Worm (Caenorhabditis elegans) whole organism, L1 larva: ENCODE results near the gene add-1.

Experiments
- C16A3.4 ChIP-seq: fragments of 150-350 bp; optimal IDR thresholded peaks from 2 replicates; lab custom pipeline; 2014; ENCODE audit warnings: missing biosample characterization, missing genetic modification characterization
- F16B12.6 ChIP-seq: fragments of 150-350 bp; optimal IDR thresholded peaks from 2 replicates; lab custom pipeline; 2014; ENCODE audit warnings: missing biosample characterization, missing genetic modification characterization
- aha-1 ChIP-seq: fragments of 150-350 bp; optimal IDR thresholded peaks from 2 replicates; lab custom pipeline; 2014; ENCODE audit warnings: missing biosample characterization, missing genetic modification characterization
- ama-1 ChIP-seq: fragments of 150-350 bp; optimal IDR thresholded peaks from 2 replicates; lab custom pipeline; 2014
- blmp-1 ChIP-seq: fragments of 150-350 bp; optimal IDR thresholded peaks from 2 replicates; lab custom pipeline; 2014; ENCODE audit warnings: missing biosample characterization, missing genetic modification characterization
- ceh-8 ChIP-seq: fragments of 200-800 bp; sonication (Bioruptor generic); optimal IDR thresholded peaks from 2 replicates; lab custom pipeline; 2018; ENCODE audit warnings: mild to moderate bottlenecking, missing genetic modification characterization, moderate library complexity, missing compliant biosample characterization
- dpl-1 ChIP-seq, 3 experiments: fragments of 150-350 bp in 2 of 3; sonication (generic microtip) in 1 of 3; optimal IDR thresholded peaks; 2 replicates each; lab custom pipeline; 2014 to 2017; ENCODE audit warnings: missing biosample characterization in 3 of 3, missing genetic modification characterization in 3 of 3, missing genetic modification reagents in 3 of 3
- efl-1 ChIP-seq, 4 experiments: fragments of 150-350 bp; optimal IDR thresholded peaks in 3 of 4; peaks in 1 of 4; 1 replicate in 1 of 4; 2 replicates in 3 of 4; lab custom pipeline; 2014; ENCODE audit warnings: missing biosample characterization in 2 of 4, missing genetic modification characterization in 2 of 4, missing genetic modification reagents in 2 of 4
- egl-27 ChIP-seq, 2 experiments: fragments of 150-350 bp in 1 of 2; sonication (generic microtip); optimal IDR thresholded peaks; 3 replicates each; lab custom pipeline; 2017 to 2018; ENCODE audit warnings: missing biosample characterization in 2 of 2, missing genetic modification characterization in 2 of 2, missing genetic modification reagents in 2 of 2
- elt-2 ChIP-seq: sonication (generic microtip); optimal IDR thresholded peaks from 2 replicates; lab custom pipeline; 2016; ENCODE audit warnings: missing genetic modification characterization, mild to moderate bottlenecking, inconsistent platforms, missing compliant biosample characterization, missing genetic modification reagents
- ets-5 ChIP-seq: fragments of 200-800 bp; sonication (Bioruptor generic); IDR thresholded peaks from 2 replicates; pipeline ENCODE4 v1.3.6; 2022; ENCODE audit warnings: missing genetic modification characterization, missing compliant biosample characterization
- fkh-10 ChIP-seq: sonication (generic microtip); optimal IDR thresholded peaks from 2 replicates; lab custom pipeline; 2017; ENCODE audit warnings: missing biosample characterization, missing genetic modification reagents, missing genetic modification characterization
- fkh-8 ChIP-seq: sonication (generic microtip); optimal IDR thresholded peaks from 2 replicates; lab custom pipeline; 2016; ENCODE audit warnings: mild to moderate bottlenecking, missing genetic modification characterization, missing compliant biosample characterization
- grh-1 ChIP-seq: fragments of 200-800 bp; sonication (Bioruptor generic); IDR thresholded peaks from 2 replicates; pipeline ENCODE4 v1.3.6; 2022; ENCODE audit warnings: missing genetic modification reagents, missing genetic modification characterization, missing compliant biosample characterization
- hlh-17 ChIP-seq: fragments of 200-800 bp; sonication (Bioruptor generic); optimal IDR thresholded peaks from 2 replicates; lab custom pipeline; 2018; ENCODE audit warnings: missing genetic modification characterization, mild to moderate bottlenecking, missing compliant biosample characterization, moderate library complexity, borderline replicate concordance
- irx-1 ChIP-seq: sonication (generic microtip); optimal IDR thresholded peaks from 2 replicates; lab custom pipeline; 2016; ENCODE audit warnings: missing genetic modification characterization, missing compliant biosample characterization
- lin-14 ChIP-seq: fragments of 200-800 bp; sonication (Bioruptor generic); optimal IDR thresholded peaks from 2 replicates; lab custom pipeline; 2018; ENCODE audit warnings: mild to moderate bottlenecking, missing genetic modification characterization, moderate library complexity, missing compliant biosample characterization
- lin-15B ChIP-seq: fragments of 150-350 bp; sonication (generic microtip); optimal IDR thresholded peaks from 3 replicates; lab custom pipeline; 2014; ENCODE audit warnings: missing biosample characterization, missing genetic modification characterization
- lin-35 ChIP-seq, 2 experiments: fragments of 150-350 bp; optimal IDR thresholded peaks; 2 replicates each; lab custom pipeline; 2014; ENCODE audit warnings: missing biosample characterization in 2 of 2, missing genetic modification characterization in 2 of 2, missing genetic modification reagents in 2 of 2
- lin-39 ChIP-seq: fragments of 150-350 bp; optimal IDR thresholded peaks from 2 replicates; lab custom pipeline; 2014; ENCODE audit warnings: missing biosample characterization, missing genetic modification reagents, missing genetic modification characterization
- lir-3 ChIP-seq: sonication (generic microtip); optimal IDR thresholded peaks from 2 replicates; lab custom pipeline; 2016; ENCODE audit warnings: mild to moderate bottlenecking, missing genetic modification characterization, moderate library complexity, missing compliant biosample characterization; ENCODE audit not compliant: poor library complexity
- lsy-2 ChIP-seq, 2 experiments: fragments of 150-350 bp; optimal IDR thresholded peaks; 2 replicates each; lab custom pipeline; 2014; ENCODE audit warnings: missing biosample characterization in 2 of 2, missing genetic modification characterization in 2 of 2
- mef-2 ChIP-seq: fragments of 150-350 bp; optimal IDR thresholded peaks from 2 replicates; lab custom pipeline; 2014; ENCODE audit warnings: missing biosample characterization, missing genetic modification characterization
- mep-1 ChIP-seq: fragments of 150-350 bp; optimal IDR thresholded peaks from 2 replicates; lab custom pipeline; 2014; ENCODE audit warnings: missing biosample characterization, missing genetic modification characterization
- nhr-11 ChIP-seq: fragments of 150-350 bp; optimal IDR thresholded peaks from 2 replicates; lab custom pipeline; 2014; ENCODE audit warnings: missing biosample characterization, missing genetic modification characterization
- nhr-12 ChIP-seq: sonication (generic microtip); optimal IDR thresholded peaks from 2 replicates; lab custom pipeline; 2017; ENCODE audit warnings: missing biosample characterization, missing genetic modification characterization
- nhr-20 ChIP-seq: sonication (generic microtip); optimal IDR thresholded peaks from 2 replicates; lab custom pipeline; 2016; ENCODE audit warnings: mild to moderate bottlenecking, missing genetic modification characterization, missing compliant biosample characterization
- nhr-237 ChIP-seq: fragments of 150-350 bp; optimal IDR thresholded peaks from 2 replicates; lab custom pipeline; 2014; ENCODE audit warnings: missing biosample characterization, missing genetic modification characterization
- nhr-71 ChIP-seq: sonication (generic microtip); optimal IDR thresholded peaks from 2 replicates; lab custom pipeline; 2016; ENCODE audit warnings: mild to moderate bottlenecking, missing genetic modification characterization, moderate library complexity, missing compliant biosample characterization
- nhr-76 ChIP-seq: sonication (generic microtip); optimal IDR thresholded peaks from 2 replicates; lab custom pipeline; 2017; ENCODE audit warnings: missing biosample characterization, missing genetic modification characterization
- nhr-85 ChIP-seq: sonication (generic microtip); peaks from one replicate; lab custom pipeline; 2016; ENCODE audit warnings: missing genetic modification characterization, inconsistent platforms, missing compliant biosample characterization
- pag-3 ChIP-seq: sonication (generic microtip); optimal IDR thresholded peaks from 2 replicates; lab custom pipeline; 2017; ENCODE audit warnings: missing genetic modification characterization, mild to moderate bottlenecking, missing compliant biosample characterization, antibody characterized with exemption, borderline replicate concordance; ENCODE audit not compliant: insufficient read depth
- pqm-1 ChIP-seq: sonication (generic microtip); optimal IDR thresholded peaks from 3 replicates; lab custom pipeline; 2017; ENCODE audit warnings: missing biosample characterization, missing genetic modification characterization
- rnt-1 ChIP-seq: sonication (generic microtip); optimal IDR thresholded peaks from 2 replicates; lab custom pipeline; 2016; ENCODE audit warnings: mild to moderate bottlenecking, missing genetic modification characterization, moderate library complexity, missing compliant biosample characterization
- snpc-4 ChIP-seq: fragments of 150-350 bp; optimal IDR thresholded peaks from 2 replicates; lab custom pipeline; 2014; ENCODE audit warnings: missing biosample characterization, missing genetic modification characterization
- snu-23 ChIP-seq: sonication (generic microtip); optimal IDR thresholded peaks from 2 replicates; lab custom pipeline; 2016; ENCODE audit warnings: missing genetic modification characterization, missing compliant biosample characterization
- sup-37 ChIP-seq: fragments of 200-800 bp; sonication (Bioruptor generic); optimal IDR thresholded peaks from 2 replicates; lab custom pipeline; 2018; ENCODE audit warnings: mild to moderate bottlenecking, missing genetic modification characterization, missing compliant biosample characterization
- tlp-1 ChIP-seq: fragments of 150-350 bp; optimal IDR thresholded peaks from 2 replicates; lab custom pipeline; 2014; ENCODE audit warnings: missing biosample characterization, missing genetic modification characterization
- unc-130 ChIP-seq: fragments of 150-350 bp; optimal IDR thresholded peaks from 2 replicates; lab custom pipeline; 2017; ENCODE audit warnings: missing biosample characterization, missing genetic modification characterization, inconsistent platforms
- unc-62 ChIP-seq: fragments of 150-350 bp; optimal IDR thresholded peaks from 2 replicates; lab custom pipeline; 2014; ENCODE audit warnings: missing biosample characterization, missing genetic modification reagents, missing genetic modification characterization
- unc-86 ChIP-seq: sonication (generic microtip); optimal IDR thresholded peaks from 2 replicates; lab custom pipeline; 2016; ENCODE audit warnings: missing genetic modification characterization, missing compliant biosample characterization
- unc-98 ChIP-seq: fragments of 200-800 bp; sonication (Bioruptor generic); IDR thresholded peaks from 2 replicates; pipeline ENCODE4 v1.3.6; 2022; ENCODE audit warnings: missing genetic modification characterization, missing compliant biosample characterization
- xbp-1 ChIP-seq: sonication (generic microtip); optimal IDR thresholded peaks from 2 replicates; lab custom pipeline; 2016; ENCODE audit warnings: missing genetic modification characterization, missing compliant biosample characterization

The add-1 gene

ce11 chrX:4840653-4841052 is 19.2 kb downstream of the add-1 start:
- TF ChIP-seq nhr-71 (no peak), unc-62 (GFP tag; lab: Kevin White, UChicago) (no peak), ceh-8 (GFP tag; lab: Kevin White, UChicago) (no peak), fkh-8 (tag; lab: Kevin White, UChicago) (no peak), snu-23 (GFP tag; lab: Kevin White, UChicago) (no peak), rnt-1 (tag; lab: Kevin White, UChicago) (no peak), snpc-4 (no peak), grh-1 (GFP tag; lab: Robert Waterston, UW) (no peak), irx-1 (tag; lab: Kevin White, UChicago) (no peak)

- TF ChIP-seq elt-2 (peak; percentile 64), blmp-1 (tag; lab: Kevin White, UChicago) (no peak), rnt-1 (tag; lab: Kevin White, UChicago) (no peak), unc-98 (GFP tag; lab: Robert Waterston, UW) (no peak)
- TF ChIP-seq, all 84 proteins: peak for 1
These were observed 37.6 kb downstream of the add-1 start, which contains the start of gene R08E3.1 for ce11 chrX:4822262-4822661. Gene R08E3.1 (plus strand): TSS chrX:4822647.

ce11 chrX:4821602-4822001 is 38.2 kb downstream of the add-1 start:
- TF ChIP-seq elt-2 (peak; percentile 33), fkh-10 (GFP tag; lab: Kevin White, UChicago) (no peak)

ce11 chrX:4818872-4819271 is 41.0 kb downstream of the add-1 start:
- TF ChIP-seq lir-3 (no peak), nhr-20 (tag; lab: Kevin White, UChicago) (peak; percentile 10), aha-1 (no peak), elt-2 (peak; percentile 73), grh-1 (GFP tag; lab: Robert Waterston, UW) (no peak), efl-1 (optimal IDR thresholded peaks at IDR 0.05; lab: Kevin White, UChicago) (no peak), efl-1 (GFP tag; optimal IDR thresholded peaks at IDR 0.05 in 1 of 2; lab: Kevin White, UChicago) (no peak), nhr-237 (no peak), pqm-1 (tag; lab: Kevin White, UChicago) (peak; percentile 87), egl-27 (tag; optimal IDR thresholded peaks at IDR 0.05; lab: Kevin White, UChicago) (no peak), unc-98 (GFP tag; lab: Robert Waterston, UW) (no peak), sup-37 (no peak), pag-3 (tag; lab: Kevin White, UChicago) (no peak), tlp-1 (tag; lab: Kevin White, UChicago) (no peak), hlh-17 (no peak), irx-1 (tag; lab: Kevin White, UChicago) (no peak), ama-1 (lab: Kevin White, UChicago) (no peak), ets-5 (GFP tag; lab: Robert Waterston, UW) (no peak), nhr-12 (no peak), unc-86 (tag; lab: Kevin White, UChicago) (no peak), nhr-11 (tag; lab: Kevin White, UChicago) (no peak), mef-2 (no peak), lin-35 (GFP tag; optimal IDR thresholded peaks at IDR 0.05; lab: Kevin White, UChicago) (peak in 1 of 2 experiments; percentile 27), nhr-76 (tag; lab: Kevin White, UChicago) (no peak), unc-130 (no peak)

ce11 chrX:4818252-4818651 is 41.6 kb downstream of the add-1 start, which contains the start of gene R08E3.3:
Gene R08E3.3 (plus strand): TSS chrX:4818593.
- peak; percentile 44 for TF ChIP-seq xbp-1 (tag; lab: Kevin White, UChicago)
- peak; percentile 25 for TF ChIP-seq irx-1 (tag; lab: Kevin White, UChicago)
- TF ChIP-seq nhr-20 (tag; lab: Kevin White, UChicago), result peak; percentile 37
- peak; percentile 2 for TF ChIP-seq rnt-1 (tag; lab: Kevin White, UChicago)
- TF ChIP-seq lin-14, result no peak
- peak; percentile 29 for TF ChIP-seq elt-2
- TF ChIP-seq lin-15B, result no peak
- TF ChIP-seq nhr-71, result peak; percentile 56
- peak; percentile 68 for TF ChIP-seq mep-1 (tag; lab: Kevin White, UChicago)
- TF ChIP-seq snu-23 (GFP tag; lab: Kevin White, UChicago), result peak; percentile 61
- no peak for TF ChIP-seq lin-39 (tag; lab: Kevin White, UChicago)
- TF ChIP-seq lin-35 (GFP tag; optimal IDR thresholded peaks at IDR 0.05; lab: Kevin White, UChicago), result peak; percentile 33 to 52
- peak; percentile 79 for TF ChIP-seq F16B12.6
- peak; percentile 4 for TF ChIP-seq snpc-4
- peak in 2 of 3 experiments; percentile 11 to 34 for TF ChIP-seq dpl-1 (GFP tag; optimal IDR thresholded peaks at IDR 0.05; lab: Kevin White, UChicago)
- TF ChIP-seq blmp-1 (tag; lab: Kevin White, UChicago), result peak; percentile 70
- no peak for TF ChIP-seq aha-1
- peak; percentile 71 for TF ChIP-seq nhr-85 (tag; lab: Kevin White, UChicago)
- TF ChIP-seq ceh-8 (GFP tag; lab: Kevin White, UChicago), result no peak
- TF ChIP-seq lsy-2 (tag; optimal IDR thresholded peaks at IDR 0.05; lab: Kevin White, UChicago), result peak; percentile 94 to 98
- peak; percentile 3 to 25 for TF ChIP-seq efl-1 (optimal IDR thresholded peaks at IDR 0.05; lab: Kevin White, UChicago)
- TF ChIP-seq efl-1 (GFP tag; optimal IDR thresholded peaks at IDR 0.05 in 1 of 2; lab: Kevin White, UChicago), result peak in 1 of 2 experiments; percentile 93
- peak; percentile 54 for TF ChIP-seq C16A3.4 (tag; lab: Kevin White, UChicago)
